Worm (Caenorhabditis elegans): ENCODE data around the gene fbxa-114.

- TF ChIP-seq nhr-6 (tag; optimal IDR thresholded peaks at IDR 0.05) (no peak), fkh-10 (GFP tag; optimal IDR thresholded peaks at IDR 0.05) (no peak), hmg-1.1 (GFP tag; IDR thresholded peaks at IDR 0.05) (no peak), zag-1 (tag; optimal IDR thresholded peaks at IDR 0.05) (no peak), lsy-2 (tag; optimal IDR thresholded peaks at IDR 0.05) (no peak), zfp-2 (tag; optimal IDR thresholded peaks at IDR 0.05) (no peak), mxl-3 (GFP tag; optimal IDR thresholded peaks at IDR 0.05) (no peak), dmd-8 (GFP tag; IDR thresholded peaks at IDR 0.05) (no peak), ztf-11 (tag; optimal IDR thresholded peaks at IDR 0.05) (no peak)
These were observed 33.8 kb downstream of the fbxa-114 start for ce11 chrV:20235231-20235630.
